Fruit fly (Drosophila melanogaster) S2 (cell line): ENCODE measurements around the gene Drsl2.

Experiments used
- CG8478 ChIP-seq: fragments of >200 bp; optimal IDR thresholded peaks from 2 replicates; lab custom pipeline; 2018
- CTCF ChIP-seq, 2 experiments: fragments of >200 bp; optimal IDR thresholded peaks; 2 replicates each; lab custom pipeline; 2018

DNA sequence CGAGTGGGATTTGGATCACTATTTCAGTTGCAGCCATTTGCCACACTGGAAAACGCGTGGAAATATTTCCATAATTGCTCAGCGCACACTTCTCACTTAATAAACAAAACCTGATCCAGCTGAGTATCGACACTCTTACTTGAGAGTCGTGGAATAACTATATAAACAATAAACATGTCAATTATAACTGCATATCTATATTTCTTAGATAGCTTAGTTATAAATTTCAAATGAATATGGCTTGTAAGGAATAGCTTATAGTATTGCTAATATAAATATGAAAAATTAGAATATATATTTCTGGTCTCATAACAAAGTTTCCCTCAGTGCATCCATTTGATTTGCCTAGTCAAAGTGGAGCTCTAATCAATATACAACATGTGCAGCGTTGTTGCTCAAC, 30.9 kb upstream of the Drsl2 start:
- TF ChIP-seq CTCF (optimal IDR thresholded peaks at IDR 0.05; lab: Kevin White, UChicago) = no peak
- TF ChIP-seq CG8478 (lab: Kevin White, UChicago) = no peak
